Fruit fly (Drosophila melanogaster) whole organism, prepupa: ENCODE data around the gene CG15465.

Source experiments
- CG10631 ChIP-seq: fragments of 200-800 bp; sonication (Bioruptor generic); optimal IDR thresholded peaks from 2 replicates; lab custom pipeline; 2016; ENCODE audit warnings: missing biosample characterization, missing genetic modification characterization
- CG10669 ChIP-seq: fragments of 200-800 bp; sonication (Bioruptor generic); optimal IDR thresholded peaks from 3 replicates; lab custom pipeline; 2018; ENCODE audit warnings: missing biosample characterization, mild to moderate bottlenecking, missing genetic modification characterization, moderate library complexity
- CG11294 ChIP-seq: fragments of 200-800 bp; sonication (Bioruptor generic); IDR thresholded peaks from 2 replicates; pipeline ENCODE4 v1.3.6; 2022; ENCODE audit warnings: missing biosample characterization, missing genetic modification characterization
- CG11902 ChIP-seq: fragments of 200-800 bp; sonication (Bioruptor generic); optimal IDR thresholded peaks from 3 replicates; lab custom pipeline; 2016; ENCODE audit warnings: missing biosample characterization, missing genetic modification characterization
- CG15336 ChIP-seq: fragments of 200-800 bp; sonication (Bioruptor generic); IDR thresholded peaks from 2 replicates; pipeline ENCODE4 v1.3.6; 2022; ENCODE audit warnings: missing biosample characterization, missing genetic modification characterization
- CG1621 ChIP-seq: fragments of 200-800 bp; sonication (Bioruptor generic); optimal IDR thresholded peaks from 3 replicates; lab custom pipeline; 2018; ENCODE audit warnings: missing biosample characterization, mild to moderate bottlenecking, missing genetic modification characterization
- CG16779 ChIP-seq: fragments of 200-800 bp; sonication (Bioruptor generic); optimal IDR thresholded peaks from 3 replicates; lab custom pipeline; 2017; ENCODE audit warnings: missing biosample characterization, mild to moderate bottlenecking, missing genetic modification characterization
- CG31627 ChIP-seq: fragments of 200-800 bp; sonication (Bioruptor generic); optimal IDR thresholded peaks from 3 replicates; lab custom pipeline; 2016; ENCODE audit warnings: missing biosample characterization, missing genetic modification characterization
- CG32006 ChIP-seq: fragments of 200-800 bp; sonication (Bioruptor generic); optimal IDR thresholded peaks from 3 replicates; lab custom pipeline; 2017; ENCODE audit warnings: missing biosample characterization, mild to moderate bottlenecking, missing genetic modification characterization
- CG34406 ChIP-seq: fragments of 200-800 bp; sonication (Bioruptor generic); optimal IDR thresholded peaks from 3 replicates; lab custom pipeline; 2016; ENCODE audit warnings: missing biosample characterization, missing genetic modification characterization
- CG3919 ChIP-seq: fragments of 200-800 bp; sonication (Bioruptor generic); optimal IDR thresholded peaks from 3 replicates; lab custom pipeline; 2016; ENCODE audit warnings: missing biosample characterization, missing genetic modification characterization
- CG4318 ChIP-seq: fragments of 200-800 bp; sonication (Bioruptor generic); optimal IDR thresholded peaks from 3 replicates; lab custom pipeline; 2017; ENCODE audit warnings: missing biosample characterization, mild to moderate bottlenecking, missing genetic modification characterization
- CG6163 ChIP-seq: fragments of 200-800 bp; sonication (Bioruptor generic); IDR thresholded peaks from 3 replicates; pipeline ENCODE4 v1.3.6; 2022; ENCODE audit warnings: missing biosample characterization, missing genetic modification characterization
- CG6276 ChIP-seq: fragments of 200-800 bp; sonication (Bioruptor generic); optimal IDR thresholded peaks from 2 replicates; lab custom pipeline; 2017; ENCODE audit warnings: missing biosample characterization, mild to moderate bottlenecking, missing genetic modification characterization
- CG6792 ChIP-seq: fragments of 200-800 bp; sonication (Bioruptor generic); optimal IDR thresholded peaks from 3 replicates; lab custom pipeline; 2016; ENCODE audit warnings: missing biosample characterization, missing genetic modification characterization
- CG6808 ChIP-seq: fragments of 200-800 bp; sonication (Bioruptor generic); optimal IDR thresholded peaks from 3 replicates; lab custom pipeline; 2017; ENCODE audit warnings: missing biosample characterization, missing genetic modification characterization, mild to moderate bottlenecking, moderate library complexity, missing genetic modification reagents
- CG6854 ChIP-seq: fragments of 200-800 bp; sonication (Bioruptor generic); optimal IDR thresholded peaks from 2 replicates; lab custom pipeline; 2017; ENCODE audit warnings: missing biosample characterization, mild to moderate bottlenecking, missing genetic modification characterization
- CG8119 ChIP-seq: fragments of 200-800 bp; sonication (Bioruptor generic); IDR thresholded peaks from 3 replicates; pipeline ENCODE4 v1.3.6; 2022; ENCODE audit warnings: missing biosample characterization, missing genetic modification characterization
- CG8319 ChIP-seq: fragments of 200-800 bp; sonication (Bioruptor generic); optimal IDR thresholded peaks from 3 replicates; lab custom pipeline; 2016; ENCODE audit warnings: missing biosample characterization, missing genetic modification characterization
- CG8632 ChIP-seq: fragments of 200-800 bp; sonication (Bioruptor generic); optimal IDR thresholded peaks from 3 replicates; lab custom pipeline; 2016; ENCODE audit warnings: missing biosample characterization, missing genetic modification characterization
- CG9139 ChIP-seq: fragments of 200-800 bp; sonication (Bioruptor generic); optimal IDR thresholded peaks from 3 replicates; lab custom pipeline; 2017; ENCODE audit warnings: missing biosample characterization, mild to moderate bottlenecking, missing genetic modification characterization
- Eip93F ChIP-seq: fragments of 200-800 bp; sonication (Bioruptor generic); optimal IDR thresholded peaks from 2 replicates; lab custom pipeline; 2016; ENCODE audit warnings: missing biosample characterization, mild to moderate bottlenecking, missing genetic modification characterization
- Ets21C ChIP-seq: fragments of 200-800 bp; sonication (Bioruptor generic); optimal IDR thresholded peaks from 3 replicates; lab custom pipeline; 2016; ENCODE audit warnings: missing biosample characterization, missing genetic modification characterization
- Ets96B ChIP-seq: fragments of 200-800 bp; optimal IDR thresholded peaks from 2 replicates; lab custom pipeline; 2019; ENCODE audit warnings: missing biosample characterization, mild to moderate bottlenecking, missing genetic modification characterization, moderate library complexity
- Gug ChIP-seq: fragments of 200-800 bp; sonication (Bioruptor generic); IDR thresholded peaks from 2 replicates; pipeline ENCODE4 v1.3.6; 2022; ENCODE audit warnings: missing biosample characterization, missing genetic modification characterization
- Hr38 ChIP-seq: sonication (Bioruptor generic); optimal IDR thresholded peaks from 2 replicates; lab custom pipeline; 2016; ENCODE audit warnings: missing biosample characterization, missing genetic modification characterization
- Lpt ChIP-seq: fragments of 200-800 bp; sonication (Bioruptor generic); optimal IDR thresholded peaks from 3 replicates; lab custom pipeline; 2016; ENCODE audit warnings: missing biosample characterization, missing genetic modification characterization
- Met ChIP-seq: fragments of 200-800 bp; sonication (Bioruptor generic); optimal IDR thresholded peaks from 3 replicates; lab custom pipeline; 2016; ENCODE audit warnings: missing biosample characterization, missing genetic modification characterization
- OdsH ChIP-seq: fragments of 200-800 bp; sonication (Bioruptor generic); optimal IDR thresholded peaks from 3 replicates; lab custom pipeline; 2016; ENCODE audit warnings: missing biosample characterization, missing genetic modification characterization
- Smox ChIP-seq: fragments of 200-800 bp; sonication (Bioruptor generic); optimal IDR thresholded peaks from 3 replicates; lab custom pipeline; 2016; ENCODE audit warnings: missing biosample characterization, missing genetic modification characterization
- Sox102F ChIP-seq: fragments of 200-800 bp; sonication (Bioruptor generic); optimal IDR thresholded peaks from 2 replicates; lab custom pipeline; 2016; ENCODE audit warnings: missing biosample characterization, mild to moderate bottlenecking, missing genetic modification characterization
- Sox14 ChIP-seq: fragments of 200-800 bp; sonication (Bioruptor generic); optimal IDR thresholded peaks from 3 replicates; lab custom pipeline; 2016; ENCODE audit warnings: missing biosample characterization, missing genetic modification characterization
- Sox15 ChIP-seq: fragments of 200-800 bp; sonication (Bioruptor generic); optimal IDR thresholded peaks from 3 replicates; lab custom pipeline; 2016; ENCODE audit warnings: missing biosample characterization, missing genetic modification characterization
- achi ChIP-seq: fragments of 200-800 bp; sonication (Bioruptor generic); optimal IDR thresholded peaks from 3 replicates; lab custom pipeline; 2016; ENCODE audit warnings: missing biosample characterization, missing genetic modification characterization
- cyc ChIP-seq: fragments of 200-800 bp; sonication (Bioruptor generic); optimal IDR thresholded peaks from 3 replicates; lab custom pipeline; 2016; ENCODE audit warnings: missing biosample characterization, missing genetic modification characterization
- dac ChIP-seq: fragments of 200-800 bp; sonication (Bioruptor generic); optimal IDR thresholded peaks from 2 replicates; lab custom pipeline; 2017; ENCODE audit warnings: missing biosample characterization, mild to moderate bottlenecking, missing genetic modification characterization
- dsx ChIP-seq: fragments of 200-800 bp; optimal IDR thresholded peaks from 3 replicates; lab custom pipeline; 2019; ENCODE audit warnings: missing biosample characterization, mild to moderate bottlenecking, missing genetic modification characterization, moderate library complexity; ENCODE audit not compliant: poor library complexity, severe bottlenecking
- esn ChIP-seq: fragments of 200-800 bp; sonication (Bioruptor generic); optimal IDR thresholded peaks from 2 replicates; lab custom pipeline; 2016; ENCODE audit warnings: missing biosample characterization, mild to moderate bottlenecking, missing genetic modification characterization, moderate library complexity
- fkh ChIP-seq: fragments of 200-800 bp; sonication (Bioruptor generic); optimal IDR thresholded peaks from 3 replicates; lab custom pipeline; 2017; ENCODE audit warnings: missing biosample characterization, mild to moderate bottlenecking, missing genetic modification characterization, moderate library complexity
- lz ChIP-seq: fragments of 200-800 bp; sonication (Bioruptor generic); optimal IDR thresholded peaks from 3 replicates; lab custom pipeline; 2016; ENCODE audit warnings: missing biosample characterization, missing genetic modification characterization
- net ChIP-seq: fragments of 200-800 bp; sonication (Bioruptor generic); optimal IDR thresholded peaks from 3 replicates; lab custom pipeline; 2016; ENCODE audit warnings: missing biosample characterization, missing genetic modification characterization
- pdm3 ChIP-seq: fragments of 200-800 bp; sonication (Bioruptor generic); optimal IDR thresholded peaks from 3 replicates; lab custom pipeline; 2016; ENCODE audit warnings: missing biosample characterization, missing genetic modification characterization
- salr ChIP-seq, 2 experiments: fragments of 200-800 bp; sonication (Bioruptor generic); optimal IDR thresholded peaks; 3 replicates each; lab custom pipeline; 2016 to 2018; ENCODE audit warnings: missing biosample characterization in 2 of 2, missing genetic modification characterization in 2 of 2, mild to moderate bottlenecking in 1 of 2
- spab ChIP-seq: fragments of 200-800 bp; sonication (Bioruptor generic); optimal IDR thresholded peaks from 2 replicates; lab custom pipeline; 2017; ENCODE audit warnings: missing biosample characterization, mild to moderate bottlenecking, missing genetic modification characterization, missing genetic modification reagents
- ss ChIP-seq, 2 experiments: fragments of 200-800 bp; sonication (Bioruptor generic); optimal IDR thresholded peaks; 2 replicates in 1 of 2; 3 replicates in 1 of 2; lab custom pipeline; 2017 to 2018; ENCODE audit warnings: mild to moderate bottlenecking in 2 of 2, missing biosample characterization in 2 of 2, missing genetic modification characterization in 2 of 2, moderate library complexity in 1 of 2
- topi ChIP-seq: fragments of 200-800 bp; sonication (Bioruptor generic); optimal IDR thresholded peaks from 3 replicates; lab custom pipeline; 2016; ENCODE audit warnings: missing biosample characterization, missing genetic modification characterization
- vri ChIP-seq: fragments of 200-800 bp; sonication (Bioruptor generic); optimal IDR thresholded peaks from 3 replicates; lab custom pipeline; 2016; ENCODE audit warnings: missing biosample characterization, mild to moderate bottlenecking, missing genetic modification characterization

Gene CG15465

DNA sequence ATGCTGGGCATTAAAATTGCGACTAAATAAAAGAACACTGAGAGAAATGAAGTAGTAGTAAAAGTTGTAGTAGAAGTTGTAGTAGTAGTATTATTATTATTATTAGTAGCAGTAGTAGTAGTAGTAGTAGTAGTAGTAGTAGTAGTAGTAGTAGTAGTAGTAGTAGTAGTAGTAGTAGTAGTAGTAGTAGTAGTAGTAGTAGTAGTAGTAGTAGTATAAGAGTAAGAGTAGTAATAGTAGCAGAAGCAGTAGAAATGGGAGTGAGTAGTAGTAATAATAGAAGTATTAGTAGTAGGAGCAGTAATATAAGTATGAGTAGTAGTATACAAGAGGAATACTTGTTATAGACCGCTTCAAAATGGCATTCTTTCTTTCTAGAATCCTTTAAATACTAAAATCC, 214.4 kb downstream of the CG15465 start (continued):
- TF ChIP-seq topi (GFP tag; lab: Kevin White, UChicago) = no peak
- TF ChIP-seq vri (GFP tag; lab: Kevin White, UChicago) = no peak
- TF ChIP-seq CG10669 (GFP tag; lab: Kevin White, UChicago) = no peak
- TF ChIP-seq pdm3 = no peak
- TF ChIP-seq fkh (GFP tag; lab: Kevin White, UChicago) = no peak
- TF ChIP-seq Met (GFP tag; lab: Kevin White, UChicago) = peak; percentile 5
- no peak for TF ChIP-seq dac (GFP tag; lab: Kevin White, UChicago)
- no peak for TF ChIP-seq CG34406 (GFP tag; lab: Kevin White, UChicago)
- no peak for TF ChIP-seq net (GFP tag; lab: Kevin White, UChicago)
- TF ChIP-seq CG6792 (GFP tag; lab: Kevin White, UChicago) = no peak
- no peak for TF ChIP-seq CG1621 (tag; lab: Kevin White, UChicago)
- TF ChIP-seq CG16779 (tag; lab: Kevin White, UChicago) = no peak
- TF ChIP-seq CG32006 = no peak
- TF ChIP-seq CG9139 (GFP tag; lab: Kevin White, UChicago) = no peak
- TF ChIP-seq Ets21C (GFP tag; lab: Kevin White, UChicago) = no peak
- no peak for TF ChIP-seq CG6854
- TF ChIP-seq achi (GFP tag; lab: Kevin White, UChicago) = no peak
- no peak for TF ChIP-seq CG11294
- no peak for TF ChIP-seq Smox (GFP tag; lab: Kevin White, UChicago)
- no peak for TF ChIP-seq CG8632
- no peak for TF ChIP-seq Lpt
- TF ChIP-seq CG15336 (GFP tag; lab: Robert Waterston, UW) = no peak
- no peak for TF ChIP-seq Hr38 (GFP tag; lab: Kevin White, UChicago)
- no peak for TF ChIP-seq CG8319 (GFP tag; lab: Kevin White, UChicago)
- peak; percentile 19 for TF ChIP-seq lz
- no peak for TF ChIP-seq salr (GFP tag; optimal IDR thresholded peaks at IDR 0.05; lab: Kevin White, UChicago)
- TF ChIP-seq ss (GFP tag; optimal IDR thresholded peaks at IDR 0.05; lab: Kevin White, UChicago) = peak in 1 of 2 experiments; percentile 24
- TF ChIP-seq Gug (GFP tag; lab: Robert Waterston, UW) = no peak
- TF ChIP-seq Sox14 = peak; percentile 12
- no peak for TF ChIP-seq CG6276 (GFP tag; lab: Kevin White, UChicago)
- no peak for TF ChIP-seq CG6808 (GFP tag; lab: Kevin White, UChicago)
- TF ChIP-seq, all 60 proteins: peak for 15

DNA sequence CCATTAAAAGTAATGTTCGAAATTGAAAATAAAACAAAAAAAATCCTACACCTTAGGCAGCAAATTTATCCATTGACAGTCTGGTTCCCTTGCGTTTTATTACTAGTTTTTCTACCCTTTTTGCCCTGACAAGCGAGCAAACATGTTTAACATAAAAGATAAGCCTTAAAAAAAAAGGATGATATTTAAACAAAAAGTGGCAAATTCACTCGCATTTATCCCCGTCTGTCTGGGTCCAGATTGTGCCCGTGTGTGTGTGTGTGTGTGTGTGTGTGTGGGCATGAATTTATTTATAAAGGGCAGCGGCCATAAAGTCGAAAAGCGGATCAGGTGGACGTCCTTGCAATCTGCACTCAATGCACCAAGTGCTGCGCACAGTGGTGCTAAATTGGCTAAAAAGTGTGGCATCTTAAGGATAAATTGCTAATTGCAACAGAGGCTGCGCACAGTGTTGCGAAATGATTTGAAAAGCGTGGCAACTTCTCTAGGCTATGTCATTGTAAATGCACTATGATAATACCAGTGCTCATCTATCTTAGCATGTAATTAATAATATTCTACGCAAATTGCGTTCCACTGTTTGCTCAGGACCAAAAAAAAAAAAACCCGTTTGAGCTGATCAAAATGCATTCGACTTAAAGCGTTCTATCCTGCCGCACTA, 215.2 kb downstream of the CG15465 start:
- TF ChIP-seq CG6163 (GFP tag; lab: Robert Waterston, UW) (0 out of 3 replicates have a peak, but pooled peaks have one; percentile 67), CG1621 (tag; lab: Kevin White, UChicago) (peak; percentile 60), Ets96B (peak; percentile 54), lz (peak; percentile 50), esn (peak; percentile 58), cyc (GFP tag; lab: Kevin White, UChicago) (peak; percentile 30), Sox15 (GFP tag; lab: Kevin White, UChicago) (peak; percentile 27), CG3919 (GFP tag; lab: Kevin White, UChicago) (peak; percentile 60), spab (GFP tag; lab: Kevin White, UChicago) (peak; percentile 61), CG9139 (GFP tag; lab: Kevin White, UChicago) (peak; percentile 58), CG6808 (GFP tag; lab: Kevin White, UChicago) (peak; percentile 66), Sox14 (peak; percentile 67), achi (GFP tag; lab: Kevin White, UChicago) (peak; percentile 46), OdsH (GFP tag; lab: Kevin White, UChicago) (peak; percentile 29), Met (GFP tag; lab: Kevin White, UChicago) (no peak), CG11902 (GFP tag; lab: Kevin White, UChicago) (peak; percentile 21), CG4318 (no peak), Eip93F (no peak), CG8632 (peak; percentile 52), CG16779 (tag; lab: Kevin White, UChicago) (no peak), Smox (GFP tag; lab: Kevin White, UChicago) (no peak), Sox102F (GFP tag; lab: Kevin White, UChicago) (peak; percentile 44), CG6276 (GFP tag; lab: Kevin White, UChicago) (no peak), CG32006 (no peak), CG31627 (GFP tag; lab: Kevin White, UChicago) (peak; percentile 9), CG15336 (GFP tag; lab: Robert Waterston, UW) (no peak), CG10669 (GFP tag; lab: Kevin White, UChicago) (peak; percentile 73), dsx (GFP tag; lab: Kevin White, UChicago) (peak; percentile 3), CG34406 (GFP tag; lab: Kevin White, UChicago) (peak; percentile 34), CG8119 (no peak), CG10631 (peak; percentile 48)
